In the genomic region with DNA sequence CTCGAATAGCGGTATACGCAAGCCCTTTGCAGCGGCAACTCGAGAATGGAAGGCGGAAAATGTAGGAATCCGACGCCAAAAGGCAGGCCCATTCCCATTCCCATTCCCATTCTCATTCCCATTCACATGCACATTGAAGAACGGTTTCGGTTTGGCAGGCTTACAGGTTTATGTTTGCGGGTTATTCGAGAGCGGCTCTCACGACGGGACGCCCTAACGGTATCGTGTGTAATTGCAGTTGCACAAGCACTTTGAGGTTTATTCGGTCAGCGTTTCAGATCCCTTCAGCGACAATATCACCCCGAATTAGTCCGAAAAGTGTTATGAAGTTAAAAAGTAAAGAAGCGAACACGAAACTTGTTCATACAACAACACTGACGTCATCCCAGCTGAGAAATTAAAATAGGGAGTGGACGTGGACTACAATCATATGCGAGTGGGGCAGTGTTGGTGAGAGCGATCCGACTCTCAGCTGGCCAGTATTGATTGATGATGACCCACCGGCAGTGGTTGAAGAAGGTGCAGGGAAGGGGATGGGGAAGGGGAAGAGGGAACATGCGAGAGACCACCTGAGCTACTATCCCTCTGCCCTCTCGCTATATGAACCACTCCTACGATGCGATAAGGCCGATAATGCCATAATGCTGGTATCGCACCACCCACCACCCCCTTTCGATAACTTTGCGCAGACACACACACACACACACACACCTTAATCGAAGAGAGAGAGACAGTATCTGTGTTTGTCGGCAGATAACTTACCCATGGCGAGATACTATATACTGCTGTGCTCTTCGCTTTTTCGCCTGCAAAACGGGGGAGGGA, we compare ENCODE assay signal across 1 fruit fly cellular context.
TF ChIP-seq lines count a peak whose summit lies in the region.

No protein-coding gene starts in this region.

TF ChIP-seq in whole organism, embryonic, 481 proteins besides CTCF, POLR2A, EP300 and RAD21 (continued from another document and continues in another):
- TF ChIP-seq sug (tag; optimal IDR thresholded peaks at IDR 0.05; lab: Kevin White, UChicago), result peak; percentile 89
- TF ChIP-seq ranshi (GFP tag; IDR thresholded peaks at IDR 0.05; lab: Robert Waterston, UW), result no peak
- no peak for TF ChIP-seq jigr1 (GFP tag; IDR thresholded peaks at IDR 0.05; lab: Robert Waterston, UW)
- no peak for TF ChIP-seq sna (GFP tag; IDR thresholded peaks at IDR 0.05; lab: Robert Waterston, UW; ENCODE audit: partially characterized antibody)
- TF ChIP-seq Tbp (GFP tag; optimal IDR thresholded peaks at IDR 0.05; lab: Kevin White, UChicago), result no peak
- no peak for TF ChIP-seq unc-4 (GFP tag; IDR thresholded peaks at IDR 0.05; lab: Robert Waterston, UW; ENCODE audit: partially characterized antibody)
- TF ChIP-seq CG1024 (GFP tag; IDR thresholded peaks at IDR 0.05; lab: Robert Waterston, UW), result no peak
- peak; percentile 96 for TF ChIP-seq CG34376 (GFP tag; optimal IDR thresholded peaks at IDR 0.05; lab: Kevin White, UChicago)
- peak; percentile 12 for TF ChIP-seq pzg (GFP tag; optimal IDR thresholded peaks at IDR 0.05; lab: Kevin White, UChicago)
- no peak for TF ChIP-seq CG43689 (GFP tag; IDR thresholded peaks at IDR 0.05; lab: Robert Waterston, UW)
- no peak for TF ChIP-seq Spps (tag; optimal IDR thresholded peaks at IDR 0.05; lab: Kevin White, UChicago)
- TF ChIP-seq sob (GFP tag; IDR thresholded peaks at IDR 0.05; lab: Robert Waterston, UW), result no peak
- no peak for TF ChIP-seq Gsc (GFP tag; IDR thresholded peaks at IDR 0.05; lab: Robert Waterston, UW)
- no peak for TF ChIP-seq gro (GFP tag; optimal IDR thresholded peaks at IDR 0.05; lab: Kevin White, UChicago)
- TF ChIP-seq CG1529 (GFP tag; optimal IDR thresholded peaks at IDR 0.05; lab: Kevin White, UChicago), result no peak
- TF ChIP-seq HLH3B (GFP tag; IDR thresholded peaks at IDR 0.05; lab: Robert Waterston, UW), result no peak
- no peak for TF ChIP-seq CG17912 (GFP tag; optimal IDR thresholded peaks at IDR 0.05; lab: Kevin White, UChicago)
- TF ChIP-seq sr (GFP tag; IDR thresholded peaks at IDR 0.05; lab: Robert Waterston, UW), result no peak
- no peak for TF ChIP-seq CG17359 (tag; optimal IDR thresholded peaks at IDR 0.05; lab: Kevin White, UChicago)
- TF ChIP-seq dan (GFP tag; IDR thresholded peaks at IDR 0.05; lab: Robert Waterston, UW), result no peak
- no peak for TF ChIP-seq CG4282 (GFP tag; optimal IDR thresholded peaks at IDR 0.05; lab: Kevin White, UChicago)
- no peak for TF ChIP-seq Oli (tag; optimal IDR thresholded peaks at IDR 0.05; lab: Kevin White, UChicago)
- no peak for TF ChIP-seq cas (GFP tag; IDR thresholded peaks at IDR 0.05; lab: Robert Waterston, UW)
- no peak for TF ChIP-seq Hr39 (optimal IDR thresholded peaks at IDR 0.05; lab: Kevin White, UChicago)
- TF ChIP-seq HLH54F (GFP tag; optimal IDR thresholded peaks at IDR 0.05; lab: Kevin White, UChicago), result no peak
- no peak for TF ChIP-seq H2.0 (GFP tag; IDR thresholded peaks at IDR 0.05; lab: Robert Waterston, UW)
- TF ChIP-seq CG11723 (GFP tag; optimal IDR thresholded peaks at IDR 0.05; lab: Kevin White, UChicago), result no peak
- peak; percentile 56 for TF ChIP-seq chn (GFP tag; optimal IDR thresholded peaks at IDR 0.05; lab: Kevin White, UChicago)
- no peak for TF ChIP-seq Drgx (GFP tag; IDR thresholded peaks at IDR 0.05; lab: Robert Waterston, UW)
- no peak for TF ChIP-seq eve (GFP tag; optimal IDR thresholded peaks at IDR 0.05; lab: Kevin White, UChicago)
- TF ChIP-seq trem (tag; optimal IDR thresholded peaks at IDR 0.05; lab: Kevin White, UChicago), result no peak
- TF ChIP-seq vnd (GFP tag; IDR thresholded peaks at IDR 0.05; lab: Robert Waterston, UW; ENCODE audit: partially characterized antibody), result no peak
- TF ChIP-seq Side (GFP tag; optimal IDR thresholded peaks at IDR 0.05; lab: Kevin White, UChicago), result no peak
- no peak for TF ChIP-seq CG10274 (GFP tag; optimal IDR thresholded peaks at IDR 0.05; lab: Kevin White, UChicago)
- TF ChIP-seq CG13424 (tag; optimal IDR thresholded peaks at IDR 0.05; lab: Kevin White, UChicago), result no peak
- TF ChIP-seq CG9817 (tag; optimal IDR thresholded peaks at IDR 0.05; lab: Kevin White, UChicago), result no peak
- no peak for TF ChIP-seq Mrtf (GFP tag; IDR thresholded peaks at IDR 0.05; lab: Robert Waterston, UW)
- no peak for TF ChIP-seq bigmax (GFP tag; optimal IDR thresholded peaks at IDR 0.05; lab: Kevin White, UChicago)
- TF ChIP-seq sens-2 (GFP tag; IDR thresholded peaks at IDR 0.05; lab: Robert Waterston, UW), result no peak
- peak; percentile 59 for TF ChIP-seq Med (GFP tag; lab: Kevin White, UChicago)
- no peak for TF ChIP-seq klu (GFP tag; IDR thresholded peaks at IDR 0.05; lab: Robert Waterston, UW)
- no peak for TF ChIP-seq gt (GFP tag; IDR thresholded peaks at IDR 0.05; lab: Robert Waterston, UW)
- no peak for TF ChIP-seq wek (GFP tag; optimal IDR thresholded peaks at IDR 0.05; lab: Kevin White, UChicago)
- TF ChIP-seq CG2889 (GFP tag; IDR thresholded peaks at IDR 0.05; lab: Robert Waterston, UW), result no peak
- TF ChIP-seq sens (GFP tag; lab: Kevin White, UChicago), result no peak
- no peak for TF ChIP-seq HLH4C (GFP tag; IDR thresholded peaks at IDR 0.05; lab: Robert Waterston, UW; ENCODE audit: partially characterized antibody)
- no peak for TF ChIP-seq Adf1 (GFP tag; IDR thresholded peaks at IDR 0.05; lab: Robert Waterston, UW)
- TF ChIP-seq ac (GFP tag; optimal IDR thresholded peaks at IDR 0.05; lab: Kevin White, UChicago), result no peak
- TF ChIP-seq CG17186 (GFP tag; optimal IDR thresholded peaks at IDR 0.05; lab: Kevin White, UChicago), result no peak
- TF ChIP-seq chif (GFP tag; optimal IDR thresholded peaks at IDR 0.05; lab: Kevin White, UChicago), result no peak
- TF ChIP-seq yki (optimal IDR thresholded peaks at IDR 0.05; lab: Kevin White, UChicago), result no peak
- no peak for TF ChIP-seq CG14667 (GFP tag; IDR thresholded peaks at IDR 0.05; lab: Robert Waterston, UW)
- TF ChIP-seq trh (GFP tag; optimal IDR thresholded peaks at IDR 0.05; lab: Kevin White, UChicago), result no peak
- TF ChIP-seq en (GFP tag; optimal IDR thresholded peaks at IDR 0.05; lab: Kevin White, UChicago), result no peak
- TF ChIP-seq Hr3 (GFP tag; optimal IDR thresholded peaks at IDR 0.05; lab: Kevin White, UChicago), result no peak
- TF ChIP-seq NfI (GFP tag; optimal IDR thresholded peaks at IDR 0.05; lab: Kevin White, UChicago), result no peak
- no peak for TF ChIP-seq Oaz (GFP tag; IDR thresholded peaks at IDR 0.05; lab: Robert Waterston, UW)
- TF ChIP-seq CG2875 (GFP tag; optimal IDR thresholded peaks at IDR 0.05; lab: Kevin White, UChicago), result no peak
- no peak for TF ChIP-seq btn (GFP tag; optimal IDR thresholded peaks at IDR 0.05; lab: Kevin White, UChicago)
- peak; percentile 83 for TF ChIP-seq CG13894 (tag; optimal IDR thresholded peaks at IDR 0.05; lab: Kevin White, UChicago)
- TF ChIP-seq CG10654 (GFP tag; optimal IDR thresholded peaks at IDR 0.05; lab: Kevin White, UChicago), result no peak
- TF ChIP-seq BtbVII (GFP tag; optimal IDR thresholded peaks at IDR 0.05; lab: Kevin White, UChicago), result peak; percentile 5
- no peak for TF ChIP-seq sc (optimal IDR thresholded peaks at IDR 0.05; lab: Kevin White, UChicago)
- TF ChIP-seq sc (GFP tag; optimal IDR thresholded peaks at IDR 0.05; lab: Kevin White, UChicago), result no peak
- no peak for TF ChIP-seq Dref (GFP tag; IDR thresholded peaks at IDR 0.05; lab: Robert Waterston, UW)
- no peak for TF ChIP-seq HHEX (GFP tag; optimal IDR thresholded peaks at IDR 0.05; lab: Kevin White, UChicago)
- no peak for TF ChIP-seq peb (GFP tag; IDR thresholded peaks at IDR 0.05; lab: Robert Waterston, UW)
- no peak for TF ChIP-seq CG4707 (GFP tag; optimal IDR thresholded peaks at IDR 0.05; lab: Kevin White, UChicago)
- peak; percentile 57 for TF ChIP-seq caup (GFP tag; optimal IDR thresholded peaks at IDR 0.05; lab: Kevin White, UChicago; ENCODE audit: severe bottlenecking)
- TF ChIP-seq Dek (tag; optimal IDR thresholded peaks at IDR 0.05; lab: Kevin White, UChicago), result no peak
- TF ChIP-seq CG1832 (GFP tag; optimal IDR thresholded peaks at IDR 0.05; lab: Kevin White, UChicago), result no peak
- TF ChIP-seq repo (GFP tag; optimal IDR thresholded peaks at IDR 0.05; lab: Kevin White, UChicago), result no peak
- no peak for TF ChIP-seq CG1603 (tag; optimal IDR thresholded peaks at IDR 0.05; lab: Kevin White, UChicago)
- peak; percentile 82 for TF ChIP-seq exex (tag; optimal IDR thresholded peaks at IDR 0.05; lab: Kevin White, UChicago)
- TF ChIP-seq ase (GFP tag; IDR thresholded peaks at IDR 0.05; lab: Robert Waterston, UW), result no peak
- TF ChIP-seq CG9437 (GFP tag; optimal IDR thresholded peaks at IDR 0.05; lab: Kevin White, UChicago), result no peak
- TF ChIP-seq CG14441 (GFP tag; IDR thresholded peaks at IDR 0.05; lab: Robert Waterston, UW), result no peak
- TF ChIP-seq vvl (GFP tag; IDR thresholded peaks at IDR 0.05; lab: Robert Waterston, UW), result no peak
- TF ChIP-seq Chrac-16 (GFP tag; optimal IDR thresholded peaks at IDR 0.05; lab: Kevin White, UChicago), result no peak
- no peak for TF ChIP-seq ab (GFP tag; optimal IDR thresholded peaks at IDR 0.05; lab: Kevin White, UChicago)
- no peak for TF ChIP-seq CG4360 (GFP tag; IDR thresholded peaks at IDR 0.05; lab: Robert Waterston, UW)
- TF ChIP-seq NC2α (GFP tag; optimal IDR thresholded peaks at IDR 0.05; lab: Kevin White, UChicago), result no peak
- no peak for TF ChIP-seq Opbp (GFP tag; IDR thresholded peaks at IDR 0.05; lab: Robert Waterston, UW; ENCODE audit: partially characterized antibody)
- TF ChIP-seq tio (GFP tag; optimal IDR thresholded peaks at IDR 0.05; lab: Kevin White, UChicago), result no peak
- no peak for TF ChIP-seq jumu (GFP tag; optimal IDR thresholded peaks at IDR 0.05; lab: Kevin White, UChicago)
- TF ChIP-seq dysf (GFP tag; IDR thresholded peaks at IDR 0.05; lab: Robert Waterston, UW), result no peak
- TF ChIP-seq Dip2 (GFP tag; IDR thresholded peaks at IDR 0.05; lab: Robert Waterston, UW), result no peak
- no peak for TF ChIP-seq CG1792 (GFP tag; optimal IDR thresholded peaks at IDR 0.05; lab: Kevin White, UChicago)
- TF ChIP-seq CG3407 (GFP tag; optimal IDR thresholded peaks at IDR 0.05; lab: Kevin White, UChicago), result no peak
- peak; percentile 40 for TF ChIP-seq sd (tag; optimal IDR thresholded peaks at IDR 0.05; lab: Kevin White, UChicago)
- TF ChIP-seq CG18619 (GFP tag; optimal IDR thresholded peaks at IDR 0.05; lab: Kevin White, UChicago), result peak; percentile 15
- TF ChIP-seq z (GFP tag; IDR thresholded peaks at IDR 0.05; lab: Robert Waterston, UW), result no peak
- no peak for TF ChIP-seq h (optimal IDR thresholded peaks at IDR 0.05; lab: Kevin White, UChicago)
- TF ChIP-seq Fer2 (tag; optimal IDR thresholded peaks at IDR 0.05; lab: Kevin White, UChicago), result no peak
- no peak for TF ChIP-seq CG1602 (GFP tag; optimal IDR thresholded peaks at IDR 0.05; lab: Kevin White, UChicago)
- TF ChIP-seq Aef1 (GFP tag; IDR thresholded peaks at IDR 0.05; lab: Robert Waterston, UW), result no peak
- TF ChIP-seq pho (GFP tag; optimal IDR thresholded peaks at IDR 0.05; lab: Kevin White, UChicago), result no peak
- TF ChIP-seq CG12071 (GFP tag; optimal IDR thresholded peaks at IDR 0.05; lab: Kevin White, UChicago), result no peak
- TF ChIP-seq inv (GFP tag; IDR thresholded peaks at IDR 0.05; lab: Robert Waterston, UW; ENCODE audit: partially characterized antibody), result no peak
- TF ChIP-seq CG12744 (GFP tag; optimal IDR thresholded peaks at IDR 0.05; lab: Kevin White, UChicago), result no peak
- no peak for TF ChIP-seq YL-1 (GFP tag; optimal IDR thresholded peaks at IDR 0.05; lab: Kevin White, UChicago)
- peak; percentile 44 for TF ChIP-seq CG2120 (GFP tag; optimal IDR thresholded peaks at IDR 0.05; lab: Kevin White, UChicago)
- no peak for TF ChIP-seq CG10321 (GFP tag; IDR thresholded peaks at IDR 0.05; lab: Robert Waterston, UW)
- no peak for TF ChIP-seq Rx (GFP tag; IDR thresholded peaks at IDR 0.05; lab: Robert Waterston, UW)
- TF ChIP-seq Six4 (GFP tag; optimal IDR thresholded peaks at IDR 0.05; lab: Kevin White, UChicago), result no peak
- TF ChIP-seq knrl (GFP tag; IDR thresholded peaks at IDR 0.05; lab: Robert Waterston, UW; ENCODE audit: partially characterized antibody), result no peak
- TF ChIP-seq wdn (GFP tag; IDR thresholded peaks at IDR 0.05; lab: Robert Waterston, UW), result no peak
- no peak for TF ChIP-seq Sry-β (GFP tag; optimal IDR thresholded peaks at IDR 0.05; lab: Kevin White, UChicago)
- no peak for TF ChIP-seq zf30C (GFP tag; optimal IDR thresholded peaks at IDR 0.05; lab: Kevin White, UChicago)
- no peak for TF ChIP-seq gcm2 (GFP tag; optimal IDR thresholded peaks at IDR 0.05; lab: Kevin White, UChicago)
- no peak for TF ChIP-seq CG9797 (GFP tag; optimal IDR thresholded peaks at IDR 0.05; lab: Kevin White, UChicago)
- TF ChIP-seq CG17385 (GFP tag; optimal IDR thresholded peaks at IDR 0.05; lab: Kevin White, UChicago), result no peak
- no peak for TF ChIP-seq tup (GFP tag; optimal IDR thresholded peaks at IDR 0.05; lab: Kevin White, UChicago)
- no peak for TF ChIP-seq crc (GFP tag; optimal IDR thresholded peaks at IDR 0.05; lab: Kevin White, UChicago)
- no peak for TF ChIP-seq CG13624 (GFP tag; optimal IDR thresholded peaks at IDR 0.05; lab: Kevin White, UChicago)
- TF ChIP-seq CG14050 (GFP tag; IDR thresholded peaks at IDR 0.05; lab: Robert Waterston, UW), result no peak
- TF ChIP-seq mam (GFP tag; optimal IDR thresholded peaks at IDR 0.05; lab: Kevin White, UChicago), result no peak
- TF ChIP-seq NFAT (GFP tag; IDR thresholded peaks at IDR 0.05; lab: Robert Waterston, UW), result no peak
- TF ChIP-seq Dad (GFP tag; optimal IDR thresholded peaks at IDR 0.05; lab: Kevin White, UChicago), result no peak
- TF ChIP-seq CG6689 (GFP tag; IDR thresholded peaks at IDR 0.05; lab: Robert Waterston, UW), result no peak
- TF ChIP-seq Antp (GFP tag; optimal IDR thresholded peaks at IDR 0.05; lab: Kevin White, UChicago), result peak; percentile 3
- TF ChIP-seq CG31441 (GFP tag; IDR thresholded peaks at IDR 0.05; lab: Robert Waterston, UW), result no peak
- no peak for TF ChIP-seq CG17829 (tag; optimal IDR thresholded peaks at IDR 0.05; lab: Kevin White, UChicago)
- no peak for TF ChIP-seq CG6272 (GFP tag; IDR thresholded peaks at IDR 0.05; lab: Robert Waterston, UW)
- TF ChIP-seq CG6854 (GFP tag; optimal IDR thresholded peaks at IDR 0.05; lab: Kevin White, UChicago), result no peak
- no peak for TF ChIP-seq CG11456 (GFP tag; IDR thresholded peaks at IDR 0.05; lab: Robert Waterston, UW)
- TF ChIP-seq Mad (GFP tag; optimal IDR thresholded peaks at IDR 0.05; lab: Kevin White, UChicago), result no peak
- TF ChIP-seq CG5180 (GFP tag; optimal IDR thresholded peaks at IDR 0.05; lab: Kevin White, UChicago), result no peak
- no peak for TF ChIP-seq CG3065 (GFP tag; optimal IDR thresholded peaks at IDR 0.05; lab: Kevin White, UChicago)
- TF ChIP-seq toy (GFP tag; IDR thresholded peaks at IDR 0.05; lab: Robert Waterston, UW), result no peak
- peak; percentile 81 for TF ChIP-seq CG8478 (optimal IDR thresholded peaks at IDR 0.05; lab: Kevin White, UChicago)
- TF ChIP-seq CG32767 (GFP tag; IDR thresholded peaks at IDR 0.05; lab: Robert Waterston, UW), result no peak
